Worm (Caenorhabditis elegans): ENCODE measurements around the gene mex-6.

DNA sequence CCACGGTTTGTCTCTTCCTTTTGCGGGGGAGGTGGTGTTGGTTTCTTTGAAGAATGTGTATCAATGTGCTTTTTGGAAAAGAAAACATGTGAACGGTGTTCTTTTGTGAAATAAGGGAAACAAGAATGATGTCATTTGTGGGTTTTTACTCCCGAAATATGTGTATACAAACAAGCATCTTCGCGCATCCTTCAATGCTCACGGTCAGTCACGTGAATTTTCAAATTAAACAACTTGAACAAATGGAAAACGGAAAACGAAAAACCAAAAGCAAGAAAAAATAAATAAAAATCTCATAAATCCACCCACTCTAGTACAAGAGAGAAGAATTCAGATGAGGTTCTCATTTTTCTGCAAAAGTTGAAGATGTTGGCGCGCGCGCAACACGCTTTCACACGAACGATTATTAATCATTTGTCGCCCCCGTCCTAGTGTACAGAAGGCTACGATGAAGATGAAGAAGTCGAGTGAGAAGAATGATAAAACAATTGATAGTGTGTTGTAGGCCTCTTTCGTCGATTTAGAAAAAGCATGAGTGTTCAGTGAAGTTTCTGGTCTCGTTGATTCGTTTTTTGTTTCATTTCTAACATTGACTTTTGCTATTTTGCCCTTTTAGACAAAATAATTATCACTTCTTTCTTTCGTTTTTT is 38.8 kb upstream of the mex-6 start:
- TF ChIP-seq nhr-12 (tag; optimal IDR thresholded peaks at IDR 0.05) (no peak), pqm-1 (tag; optimal IDR thresholded peaks at IDR 0.05) (no peak), aly-2 (tag; optimal IDR thresholded peaks at IDR 0.05) (no peak), ztf-11 (tag; optimal IDR thresholded peaks at IDR 0.05) (no peak), daf-12 (tag; optimal IDR thresholded peaks at IDR 0.05) (no peak), ceh-82 (tag; optimal IDR thresholded peaks at IDR 0.05) (no peak), zag-1 (tag; optimal IDR thresholded peaks at IDR 0.05) (no peak)
